Worm (Caenorhabditis elegans): ENCODE results near the gene ndab-2.

DNA sequence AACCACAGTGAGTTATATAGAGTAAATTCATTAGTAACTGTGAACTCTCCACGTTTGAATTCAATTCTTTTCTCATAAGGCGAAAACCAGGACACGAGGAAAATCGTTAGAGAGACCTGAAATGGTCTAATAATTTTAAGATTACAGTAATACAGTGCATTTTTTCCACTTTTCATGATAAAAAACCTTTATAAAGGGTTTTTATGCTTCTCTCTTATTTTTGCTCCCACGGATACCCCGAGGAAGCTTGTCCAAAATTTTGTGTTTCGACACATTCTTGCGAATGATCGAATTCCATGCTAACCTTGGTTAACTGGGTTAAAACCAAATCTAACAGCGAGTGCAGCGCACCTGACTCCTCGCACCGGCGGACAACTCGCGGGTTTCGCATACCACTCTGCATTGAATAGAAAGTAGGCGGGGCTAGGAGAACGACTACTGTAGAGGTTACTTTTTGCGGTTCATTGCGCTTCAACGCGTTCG lies 40.3 kb upstream of the ndab-2 start:
- TF ChIP-seq aly-1 (tag; optimal IDR thresholded peaks at IDR 0.05) (no peak), ama-1 (optimal IDR thresholded peaks at IDR 0.05) (peak; percentile 76)

All from whole organism, early embryonic.